Fruit fly (Drosophila melanogaster): ENCODE data around the gene thoc7.

The thoc7 gene

DNA sequence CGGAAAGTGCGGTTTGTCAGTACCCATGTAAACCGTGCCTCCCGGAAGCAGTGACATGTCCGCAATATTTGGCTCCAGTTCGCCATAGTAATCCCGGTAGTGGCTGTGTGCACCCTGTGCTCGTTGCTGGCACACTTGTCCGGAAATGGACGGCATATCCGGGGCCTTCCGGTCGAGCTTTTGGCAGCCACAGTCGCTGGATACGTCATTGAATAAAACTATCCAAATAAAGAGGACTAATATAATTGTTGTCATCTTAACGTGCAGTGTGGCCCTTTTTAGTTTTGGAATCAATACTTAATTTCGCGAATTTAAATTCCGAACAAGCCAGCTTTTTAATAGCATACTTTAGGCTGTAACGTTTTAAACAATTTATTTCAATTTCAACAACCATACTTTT is 36.5 kb downstream of the thoc7 start, which contains the start of gene CG7049:
Gene CG7049, minus strand, starts transcription at position 280 of the 400 bp plus-strand sequence.
- TF ChIP-seq CG17801 (GFP tag; optimal IDR thresholded peaks at IDR 0.05; ENCODE audit: partially characterized antibody) = peak; percentile 43

- no peak for TF ChIP-seq CG17801 (GFP tag; optimal IDR thresholded peaks at IDR 0.05; ENCODE audit: partially characterized antibody)
Observed at dm6 chr3L:174501-174900, 38.0 kb downstream of the thoc7 start.

DNA sequence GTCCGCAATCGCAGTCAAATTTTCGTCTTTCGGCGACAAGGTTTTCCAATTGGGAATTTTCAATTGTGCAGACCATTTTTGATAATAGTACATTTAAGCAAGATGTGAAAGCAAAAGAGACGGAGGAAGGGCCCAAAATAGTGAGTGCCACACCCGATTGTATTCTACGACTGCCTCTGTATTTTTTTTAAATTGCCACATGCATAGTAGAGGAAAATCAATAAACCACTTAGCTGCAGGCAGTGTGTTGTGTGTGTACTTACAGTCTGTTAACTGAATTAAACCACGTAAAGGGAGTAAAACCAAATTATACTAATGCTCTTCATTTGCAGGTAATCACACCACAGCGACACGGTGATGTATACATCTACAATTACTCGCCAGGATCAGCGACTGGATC is 40.8 kb downstream of the thoc7 start:
- no peak for TF ChIP-seq CG17801 (GFP tag; optimal IDR thresholded peaks at IDR 0.05; ENCODE audit: partially characterized antibody)

DNA sequence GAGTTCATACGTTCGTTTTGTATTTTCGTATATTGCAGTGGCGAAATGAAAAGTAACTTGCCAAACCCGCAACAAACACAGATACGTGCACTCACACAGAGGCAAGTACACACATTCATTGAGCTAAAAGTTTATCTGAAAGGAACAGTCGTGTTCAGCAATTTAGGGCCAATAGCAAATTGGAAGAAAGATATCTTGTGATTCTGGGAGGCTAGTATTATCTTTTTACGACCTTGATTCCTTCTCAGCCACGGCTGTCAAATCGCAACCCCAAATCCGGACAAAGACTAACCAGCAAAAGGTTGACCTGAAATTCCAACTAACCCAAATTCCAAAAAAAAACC is 45.7 kb downstream of the thoc7 start:
- TF ChIP-seq CG17801 (GFP tag; optimal IDR thresholded peaks at IDR 0.05; ENCODE audit: partially characterized antibody) = no peak

dm6 chr3L:165981-166788 is 46.3 kb downstream of the thoc7 start:
- TF ChIP-seq CG17801 (GFP tag; optimal IDR thresholded peaks at IDR 0.05; ENCODE audit: partially characterized antibody) = no peak

DNA sequence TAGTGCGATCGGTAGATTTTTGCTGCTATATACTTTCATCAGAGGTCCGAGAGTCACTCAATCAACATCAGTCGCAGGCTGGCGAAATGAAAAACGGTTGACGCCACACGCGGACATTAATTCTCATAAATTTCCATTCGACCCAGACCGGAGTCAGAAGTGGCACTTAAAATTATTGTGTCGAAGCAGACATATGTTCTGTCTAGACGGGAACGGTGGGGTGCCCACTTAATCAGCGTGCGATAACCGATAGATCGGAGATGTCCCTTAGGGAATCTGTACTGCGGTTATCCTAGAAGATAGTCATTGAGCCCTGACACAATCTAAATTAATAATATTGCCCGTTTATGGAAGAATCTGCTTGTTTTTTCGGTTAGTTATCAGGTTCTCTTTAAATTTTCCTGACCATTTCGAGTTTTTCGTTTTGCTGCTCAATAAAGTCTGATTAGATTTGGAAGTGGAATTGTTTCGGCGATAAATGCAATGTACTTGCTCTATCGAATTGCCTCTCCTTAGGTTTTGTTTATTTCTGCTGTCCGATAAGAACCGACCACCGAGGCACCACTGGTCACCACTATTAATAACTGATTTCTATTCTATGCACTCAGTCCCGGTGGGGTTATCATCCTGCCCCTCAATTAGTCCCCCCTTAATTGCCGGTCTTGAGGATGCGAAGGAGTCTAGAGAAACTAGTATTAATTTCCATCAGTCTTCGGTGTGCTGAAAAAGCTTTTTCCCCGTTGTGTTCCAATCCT is 50.5 kb downstream of the thoc7 start:
- TF ChIP-seq CG17801 (GFP tag; optimal IDR thresholded peaks at IDR 0.05; ENCODE audit: partially characterized antibody) = no peak
